Worm (Caenorhabditis elegans): ENCODE data around the gene C53C7.3.
A peak's percentile ranks its signal among the peaks of the same experiment; 100 is the strongest.

The C53C7.3 gene

DNA sequence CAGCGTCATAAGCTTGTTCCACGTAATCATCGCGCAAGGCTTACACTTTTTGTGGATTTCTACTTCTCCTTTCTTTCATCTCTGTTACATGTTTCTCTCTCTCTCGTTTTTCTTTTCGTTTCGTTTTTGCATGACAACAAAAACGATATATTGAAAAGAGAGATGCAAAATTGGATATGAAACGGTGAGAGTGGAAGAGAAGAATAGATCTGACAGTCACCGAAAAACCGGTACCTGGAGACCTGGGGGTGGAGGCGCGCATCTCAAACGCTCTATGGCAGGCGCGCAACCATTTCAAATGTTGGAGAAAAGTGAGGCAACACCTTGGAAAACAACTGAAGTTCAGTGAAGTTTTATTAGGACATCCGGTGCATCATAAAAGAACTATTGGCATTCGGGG is 38.7 kb upstream of the C53C7.3 start (continued):
- TF ChIP-seq unc-62 (GFP tag; optimal IDR thresholded peaks at IDR 0.05) (no peak), sma-9 (GFP tag; optimal IDR thresholded peaks at IDR 0.05) (peak; percentile 46), sma-9 (tag; optimal IDR thresholded peaks at IDR 0.05) (no peak), nhr-21 (tag; optimal IDR thresholded peaks at IDR 0.05) (peak; percentile 63), ama-1 (optimal IDR thresholded peaks at IDR 0.05) (no peak), Y55F3AM.14 (GFP tag; optimal IDR thresholded peaks at IDR 0.05) (peak; percentile 76), ceh-82 (tag; optimal IDR thresholded peaks at IDR 0.05) (no peak), lin-13 (GFP tag; optimal IDR thresholded peaks at IDR 0.05) (no peak), aly-2 (tag; optimal IDR thresholded peaks at IDR 0.05) (no peak), ZK546.5 (tag; optimal IDR thresholded peaks at IDR 0.05) (no peak), egl-27 (tag; optimal IDR thresholded peaks at IDR 0.05) (peak; percentile 30), nhr-12 (tag; optimal IDR thresholded peaks at IDR 0.05) (no peak), nhr-10 (tag; optimal IDR thresholded peaks at IDR 0.05) (no peak), gmeb-1 (tag; optimal IDR thresholded peaks at IDR 0.05) (no peak), blmp-1 (tag; optimal IDR thresholded peaks at IDR 0.05; ENCODE audit: insufficient read depth) (peak; percentile 91), R02D3.7 (tag; optimal IDR thresholded peaks at IDR 0.05) (no peak), fos-1 (tag; optimal IDR thresholded peaks at IDR 0.05) (peak; percentile 31), ztf-1 (GFP tag; conservative IDR thresholded peaks at IDR 0.05) (no peak), ceh-16 (tag; optimal IDR thresholded peaks at IDR 0.05) (peak; percentile 73), crh-2 (tag; optimal IDR thresholded peaks at IDR 0.05) (no peak), C34F6.9 (tag; optimal IDR thresholded peaks at IDR 0.05) (no peak), nhr-237 (tag; optimal IDR thresholded peaks at IDR 0.05) (no peak), F13H6.1 (tag; optimal IDR thresholded peaks at IDR 0.05) (no peak), mab-5 (tag; optimal IDR thresholded peaks at IDR 0.05) (no peak)

- TF ChIP-seq nhr-25 (tag; optimal IDR thresholded peaks at IDR 0.05) (peak; percentile 26), skn-1 (tag; optimal IDR thresholded peaks at IDR 0.05) (no peak), nhr-11 (tag; optimal IDR thresholded peaks at IDR 0.05) (no peak), zag-1 (tag; optimal IDR thresholded peaks at IDR 0.05) (no peak), ceh-16 (tag; optimal IDR thresholded peaks at IDR 0.05) (peak; percentile 86), elt-1 (tag; optimal IDR thresholded peaks at IDR 0.05) (peak; percentile 74), sma-9 (GFP tag; optimal IDR thresholded peaks at IDR 0.05) (peak; percentile 15), sma-9 (tag; optimal IDR thresholded peaks at IDR 0.05) (no peak)
Observed at ce11 chrX:13011897-13012296, 36.5 kb upstream of the C53C7.3 start.

ce11 chrX:13014341-13014740 is 34.0 kb upstream of the C53C7.3 start:
- TF ChIP-seq peb-1 (tag; optimal IDR thresholded peaks at IDR 0.05) (no peak), blmp-1 (tag; optimal IDR thresholded peaks at IDR 0.05; ENCODE audit: insufficient read depth) (peak; percentile 10), nhr-6 (tag; optimal IDR thresholded peaks at IDR 0.05) (peak; percentile 10), snpc-4 (tag; optimal IDR thresholded peaks at IDR 0.05) (no peak), nhr-25 (tag; optimal IDR thresholded peaks at IDR 0.05) (peak; percentile 94)

DNA sequence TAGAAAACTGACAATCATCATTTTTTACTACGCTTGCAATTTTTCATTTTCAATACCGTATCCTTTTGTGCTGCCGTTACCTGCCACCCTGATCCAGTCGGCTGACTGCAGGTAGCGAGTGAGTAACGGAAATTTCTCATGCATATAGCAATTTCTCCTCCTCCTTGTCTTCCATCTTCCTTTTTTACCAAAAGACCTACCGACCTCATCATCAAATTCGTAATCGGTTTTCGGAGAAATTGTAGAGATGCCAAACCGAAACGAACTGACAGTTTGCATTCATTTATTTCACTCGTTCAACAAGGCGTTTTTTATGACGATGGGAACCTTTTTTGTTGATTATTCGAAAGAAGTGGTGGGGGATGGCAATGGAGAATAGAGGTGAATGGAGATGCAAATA is 32.1 kb upstream of the C53C7.3 start:
- TF ChIP-seq lin-11 (tag; optimal IDR thresholded peaks at IDR 0.05): no peak
- no peak for TF ChIP-seq ztf-11 (tag; optimal IDR thresholded peaks at IDR 0.05)
- no peak for TF ChIP-seq sma-9 (GFP tag; optimal IDR thresholded peaks at IDR 0.05)
- TF ChIP-seq sma-9 (tag; optimal IDR thresholded peaks at IDR 0.05): no peak
- TF ChIP-seq skn-1 (tag; optimal IDR thresholded peaks at IDR 0.05): no peak
- TF ChIP-seq unc-55 (GFP tag; optimal IDR thresholded peaks at IDR 0.05): no peak

DNA sequence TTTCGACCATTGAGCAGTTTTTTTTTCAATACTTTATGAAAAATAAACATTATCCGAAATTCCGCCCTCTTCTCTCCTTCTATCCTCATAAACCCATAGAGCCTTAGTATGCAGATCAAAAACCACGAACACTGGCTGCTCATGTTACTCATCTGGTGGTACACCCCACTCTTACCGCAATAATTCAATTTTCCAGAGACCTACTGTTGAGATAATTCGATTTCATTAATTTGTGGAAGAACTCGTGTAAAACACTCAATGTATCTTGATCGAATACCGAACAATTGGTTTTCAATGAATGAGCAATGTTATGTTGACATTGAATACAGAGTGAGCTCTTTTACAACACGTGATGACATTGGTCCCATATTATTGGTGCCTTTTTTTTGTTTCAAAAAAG is 26.9 kb upstream of the C53C7.3 start:
- TF ChIP-seq elt-3 (tag; optimal IDR thresholded peaks at IDR 0.05): no peak
- TF ChIP-seq nhr-6 (tag; optimal IDR thresholded peaks at IDR 0.05): no peak
- no peak for TF ChIP-seq C34F6.9 (tag; optimal IDR thresholded peaks at IDR 0.05)
- TF ChIP-seq blmp-1 (tag; optimal IDR thresholded peaks at IDR 0.05; ENCODE audit: insufficient read depth): no peak
- no peak for TF ChIP-seq mbf-1 (tag; optimal IDR thresholded peaks at IDR 0.05)
- TF ChIP-seq nhr-21 (tag; optimal IDR thresholded peaks at IDR 0.05): no peak
